Worm (Caenorhabditis elegans) whole organism, L2 larva: ENCODE data around the gene oac-37.

Experiments used
- R02D3.7 ChIP-seq: fragments of 150-350 bp; optimal IDR thresholded peaks from 2 replicates; lab custom pipeline; 2014; ENCODE audit warnings: missing biosample characterization, missing genetic modification characterization
- dmd-4 ChIP-seq: sonication (generic microtip); optimal IDR thresholded peaks from 2 replicates; lab custom pipeline; 2017; ENCODE audit warnings: missing biosample characterization, missing genetic modification characterization
- egl-27 ChIP-seq: sonication (generic microtip); optimal IDR thresholded peaks from 3 replicates; lab custom pipeline; 2017; ENCODE audit warnings: missing biosample characterization, missing genetic modification reagents, missing genetic modification characterization
- fos-1 ChIP-seq: fragments of 150-350 bp; optimal IDR thresholded peaks from 2 replicates; lab custom pipeline; 2014; ENCODE audit warnings: missing biosample characterization, missing genetic modification characterization
- mbf-1 ChIP-seq: sonication (generic microtip); optimal IDR thresholded peaks from 2 replicates; lab custom pipeline; 2017; ENCODE audit warnings: missing biosample characterization, missing genetic modification characterization
- nhr-21 ChIP-seq: fragments of 150-350 bp; optimal IDR thresholded peaks from 2 replicates; lab custom pipeline; 2014; ENCODE audit warnings: missing biosample characterization, missing genetic modification characterization
- nhr-25 ChIP-seq: fragments of 150-350 bp; sonication (generic microtip); optimal IDR thresholded peaks from 3 replicates; lab custom pipeline; 2014; ENCODE audit warnings: missing biosample characterization, missing genetic modification characterization
- sem-4 ChIP-seq: fragments of 150-350 bp; optimal IDR thresholded peaks from 2 replicates; lab custom pipeline; 2014; ENCODE audit warnings: missing biosample characterization, missing genetic modification reagents, missing genetic modification characterization
- skn-1 ChIP-seq: sonication (generic microtip); optimal IDR thresholded peaks from 2 replicates; lab custom pipeline; 2017; ENCODE audit warnings: missing biosample characterization, missing genetic modification characterization
- zag-1 ChIP-seq: fragments of 150-350 bp; optimal IDR thresholded peaks from 2 replicates; lab custom pipeline; 2014; ENCODE audit warnings: missing biosample characterization, missing genetic modification characterization

The oac-37 gene

ce11 chrIV:14196176-14196575 lies 50.5 kb downstream of the oac-37 start, which contains the start of gene F02H6.2:
Gene F02H6.2, plus strand, starts transcription at chrIV:14196476.
- TF ChIP-seq zag-1: no peak
- no peak for TF ChIP-seq fos-1 (tag; lab: Kevin White, UChicago)
- no peak for TF ChIP-seq egl-27 (tag; lab: Kevin White, UChicago)
- TF ChIP-seq skn-1: no peak
- no peak for TF ChIP-seq R02D3.7
- no peak for TF ChIP-seq mbf-1
- TF ChIP-seq nhr-21 (tag; lab: Kevin White, UChicago): no peak
- no peak for TF ChIP-seq sem-4 (tag; lab: Kevin White, UChicago)
- no peak for TF ChIP-seq dmd-4 (tag; lab: Kevin White, UChicago)
- TF ChIP-seq nhr-25 (tag; lab: Kevin White, UChicago): no peak
